Fruit fly (Drosophila melanogaster) whole organism, embryonic: Measurements from ENCODE around the gene CG43759.

Experiments
- Awh ChIP-seq: fragments of 200-800 bp; sonication (Bioruptor generic); IDR thresholded peaks from 2 replicates; pipeline ENCODE4, ENCODE4 v1.3.6; 2022; ENCODE audit warnings: missing biosample characterization, missing genetic modification characterization
- C15 ChIP-seq: fragments of 200-800 bp; sonication (Bioruptor generic); IDR thresholded peaks from 3 replicates; pipeline ENCODE4 v1.3.6; 2022; ENCODE audit warnings: missing biosample characterization, missing genetic modification characterization
- CG10267 ChIP-seq: fragments of 200-800 bp; sonication (Bioruptor generic); optimal IDR thresholded peaks from 2 replicates; lab custom pipeline; 2018; ENCODE audit warnings: missing biosample characterization, mild to moderate bottlenecking, missing genetic modification characterization, moderate library complexity
- CG10959 ChIP-seq: fragments of 200-800 bp; sonication (Bioruptor generic); IDR thresholded peaks from 2 replicates; pipeline ENCODE4 v1.3.6; 2022; ENCODE audit warnings: missing biosample characterization, missing genetic modification characterization
- CG10979 ChIP-seq: fragments of 200-800 bp; sonication (Bioruptor generic); optimal IDR thresholded peaks from 2 replicates; lab custom pipeline; 2018; ENCODE audit warnings: missing biosample characterization, mild to moderate bottlenecking, missing genetic modification characterization, moderate library complexity
- CG11695 ChIP-seq: fragments of 200-800 bp; sonication (Bioruptor generic); IDR thresholded peaks from 3 replicates; pipeline ENCODE4 v1.3.6; 2022; ENCODE audit warnings: missing biosample characterization, missing genetic modification characterization
- CG13123 ChIP-seq: fragments of 200-800 bp; sonication (Bioruptor generic); optimal IDR thresholded peaks from 2 replicates; lab custom pipeline; 2016; ENCODE audit warnings: missing biosample characterization, missing genetic modification characterization
- CG13296 ChIP-seq: fragments of 200-800 bp; sonication (Bioruptor generic); optimal IDR thresholded peaks from 3 replicates; lab custom pipeline; 2018; ENCODE audit warnings: missing biosample characterization, mild to moderate bottlenecking, missing genetic modification characterization
- CG14965 ChIP-seq: fragments of 200-800 bp; sonication (Bioruptor generic); optimal IDR thresholded peaks from 2 replicates; lab custom pipeline; 2016; ENCODE audit warnings: missing biosample characterization, missing genetic modification characterization, borderline replicate concordance
- CG15696 ChIP-seq: fragments of 200-800 bp; sonication (Bioruptor generic); optimal IDR thresholded peaks from 2 replicates; lab custom pipeline; 2019; ENCODE audit warnings: missing biosample characterization, mild to moderate bottlenecking, missing genetic modification characterization, moderate library complexity
- CG1647 ChIP-seq: fragments of 200-800 bp; sonication (Bioruptor generic); optimal IDR thresholded peaks from 3 replicates; lab custom pipeline; 2016; ENCODE audit warnings: missing biosample characterization, missing genetic modification characterization
- CG17186 ChIP-seq: fragments of 200-800 bp; sonication (Bioruptor generic); optimal IDR thresholded peaks from 3 replicates; lab custom pipeline; 2017; ENCODE audit warnings: missing biosample characterization, missing genetic modification reagents, missing genetic modification characterization
- CG17328 ChIP-seq: fragments of 200-800 bp; sonication (Bioruptor generic); IDR thresholded peaks from 2 replicates; pipeline ENCODE4 v1.3.6; 2022; ENCODE audit warnings: missing biosample characterization, missing genetic modification characterization
- CG17385 ChIP-seq: fragments of 200-800 bp; sonication (Bioruptor generic); optimal IDR thresholded peaks from 3 replicates; lab custom pipeline; 2018; ENCODE audit warnings: missing biosample characterization, mild to moderate bottlenecking, missing genetic modification characterization
- CG18011 ChIP-seq: fragments of 200-800 bp; sonication (Bioruptor generic); optimal IDR thresholded peaks from 2 replicates; lab custom pipeline; 2017; ENCODE audit warnings: missing biosample characterization, missing genetic modification characterization, mild to moderate bottlenecking, moderate library complexity, missing genotype
- CG2116 ChIP-seq: fragments of 200-800 bp; sonication (Bioruptor generic); optimal IDR thresholded peaks from 3 replicates; lab custom pipeline; 2018; ENCODE audit warnings: missing biosample characterization, mild to moderate bottlenecking, missing genetic modification characterization
- CG2129 ChIP-seq: fragments of 200-800 bp; sonication (Bioruptor generic); IDR thresholded peaks from 2 replicates; pipeline ENCODE4 v1.3.6; 2022; ENCODE audit warnings: missing biosample characterization, missing genetic modification characterization; ENCODE audit not compliant: partially characterized antibody
- CG4404 ChIP-seq: fragments of 200-800 bp; sonication (Bioruptor generic); IDR thresholded peaks from 2 replicates; pipeline ENCODE4 v1.3.6; 2022; ENCODE audit warnings: missing biosample characterization, missing genetic modification characterization
- CG6765 ChIP-seq: fragments of 200-800 bp; sonication (Bioruptor generic); optimal IDR thresholded peaks from 3 replicates; lab custom pipeline; 2017; ENCODE audit warnings: missing biosample characterization, mild to moderate bottlenecking, missing genetic modification characterization
- CG8359 ChIP-seq: fragments of 200-800 bp; sonication (Bioruptor generic); optimal IDR thresholded peaks from 2 replicates; lab custom pipeline; 2017; ENCODE audit warnings: missing biosample characterization, mild to moderate bottlenecking, missing genetic modification characterization, borderline replicate concordance
- CG9609 ChIP-seq: fragments of 200-800 bp; sonication (Bioruptor generic); optimal IDR thresholded peaks from 3 replicates; lab custom pipeline; 2016; ENCODE audit warnings: missing biosample characterization, missing genetic modification characterization
- CG9876 ChIP-seq: fragments of 200-800 bp; sonication (Bioruptor generic); optimal IDR thresholded peaks from 2 replicates; lab custom pipeline; 2016; ENCODE audit warnings: missing biosample characterization, missing genetic modification characterization
- CkIIα-i1 ChIP-seq: fragments of 200-800 bp; sonication (Bioruptor generic); IDR thresholded peaks from 2 replicates; pipeline ENCODE4 v1.3.6; 2022; ENCODE audit warnings: missing biosample characterization, missing genetic modification characterization
- CrebB ChIP-seq: fragments of 200-800 bp; sonication (Bioruptor generic); optimal IDR thresholded peaks from 3 replicates; lab custom pipeline; 2018; ENCODE audit warnings: missing biosample characterization, mild to moderate bottlenecking, missing genetic modification characterization
- Deaf1 ChIP-seq: fragments of 200-800 bp; optimal IDR thresholded peaks from 3 replicates; lab custom pipeline; 2019; ENCODE audit warnings: missing biosample characterization, mild to moderate bottlenecking, missing genetic modification characterization, moderate library complexity
- Dp ChIP-seq: fragments of 200-800 bp; sonication (Bioruptor generic); optimal IDR thresholded peaks from 2 replicates; lab custom pipeline; 2018; ENCODE audit warnings: missing biosample characterization, mild to moderate bottlenecking, missing genetic modification characterization, moderate library complexity
- E2f2 ChIP-seq: fragments of 200-800 bp; sonication (Bioruptor generic); IDR thresholded peaks from 2 replicates; pipeline ENCODE4 v1.3.6; 2022; ENCODE audit warnings: missing biosample characterization, missing genetic modification characterization
- Med ChIP-seq: fragments of 200-800 bp; sonication (Bioruptor generic); peaks from one replicate; lab custom pipeline; 2016; ENCODE audit warnings: missing biosample characterization, missing genetic modification characterization, mild to moderate bottlenecking, inconsistent platforms, moderate library complexity
- Nf-YB ChIP-seq: fragments of 200-800 bp; sonication (Bioruptor generic); optimal IDR thresholded peaks from 3 replicates; lab custom pipeline; 2019; ENCODE audit warnings: missing biosample characterization, mild to moderate bottlenecking, missing genetic modification characterization, moderate library complexity
- Oaz ChIP-seq: fragments of 200-800 bp; sonication (Bioruptor generic); IDR thresholded peaks from 2 replicates; pipeline ENCODE4 v1.3.6; 2022; ENCODE audit warnings: missing biosample characterization, missing genetic modification characterization
- YL-1 ChIP-seq: fragments of 200-800 bp; sonication (Bioruptor generic); optimal IDR thresholded peaks from 3 replicates; lab custom pipeline; 2017; ENCODE audit warnings: missing biosample characterization, mild to moderate bottlenecking, missing genetic modification characterization
- amos ChIP-seq: fragments of 200-800 bp; sonication (Bioruptor generic); IDR thresholded peaks from 2 replicates; pipeline ENCODE4 v1.3.6; 2022; ENCODE audit warnings: missing biosample characterization, missing genetic modification characterization; ENCODE audit not compliant: partially characterized antibody
- az2 ChIP-seq: fragments of 200-800 bp; sonication (Bioruptor generic); optimal IDR thresholded peaks from 3 replicates; lab custom pipeline; 2016; ENCODE audit warnings: missing biosample characterization, missing genetic modification characterization
- br ChIP-seq: fragments of >200 bp; optimal IDR thresholded peaks from 2 replicates; lab custom pipeline; 2017
- cad ChIP-seq: fragments of >200 bp; optimal IDR thresholded peaks from 2 replicates; lab custom pipeline; 2017; ENCODE audit warnings: missing biosample characterization, missing genetic modification characterization
- chif ChIP-seq, 2 experiments: fragments of 200-800 bp; sonication (Bioruptor generic); optimal IDR thresholded peaks; 3 replicates each; lab custom pipeline; 2016; ENCODE audit warnings: missing biosample characterization in 2 of 2, missing genetic modification characterization in 2 of 2
- ci ChIP-seq: fragments of 200-800 bp; sonication (Bioruptor generic); IDR thresholded peaks from 3 replicates; pipeline ENCODE4 v1.3.6; 2022; ENCODE audit warnings: missing biosample characterization, missing genetic modification characterization
- dm ChIP-seq: fragments of 200-800 bp; sonication (Bioruptor generic); optimal IDR thresholded peaks from 3 replicates; lab custom pipeline; 2016; ENCODE audit warnings: missing biosample characterization, missing genetic modification characterization
- dmrt99B ChIP-seq: fragments of 200-800 bp; sonication (Bioruptor generic); optimal IDR thresholded peaks from 2 replicates; lab custom pipeline; 2018; ENCODE audit warnings: missing biosample characterization, mild to moderate bottlenecking, missing genetic modification characterization, moderate library complexity
- ewg ChIP-seq: fragments of 200-800 bp; sonication (Bioruptor generic); optimal IDR thresholded peaks from 3 replicates; lab custom pipeline; 2017; ENCODE audit warnings: mild to moderate bottlenecking, missing biosample characterization, missing genetic modification reagents, missing genetic modification characterization
- gem ChIP-seq: fragments of 200-800 bp; sonication (Bioruptor generic); optimal IDR thresholded peaks from 2 replicates; lab custom pipeline; 2019; ENCODE audit warnings: missing biosample characterization, mild to moderate bottlenecking, missing genetic modification characterization, moderate library complexity
- nau ChIP-seq: fragments of 200-800 bp; sonication (Bioruptor generic); optimal IDR thresholded peaks from 3 replicates; lab custom pipeline; 2017; ENCODE audit warnings: missing biosample characterization, mild to moderate bottlenecking, missing genetic modification characterization, missing genetic modification reagents
- otp ChIP-seq: fragments of 200-800 bp; sonication (Bioruptor generic); IDR thresholded peaks from 3 replicates; pipeline ENCODE4, ENCODE4 v1.3.6; 2022; ENCODE audit warnings: missing biosample characterization, missing genetic modification characterization
- pita ChIP-seq: fragments of 200-800 bp; sonication (Bioruptor generic); optimal IDR thresholded peaks from 2 replicates; lab custom pipeline; 2017; ENCODE audit warnings: missing biosample characterization, mild to moderate bottlenecking, missing genetic modification characterization
- sr ChIP-seq: fragments of 200-800 bp; sonication (Bioruptor generic); IDR thresholded peaks from 3 replicates; pipeline ENCODE4 v1.3.6; 2022; ENCODE audit warnings: missing biosample characterization, missing genetic modification characterization
- trh ChIP-seq: fragments of 200-800 bp; sonication (Bioruptor generic); optimal IDR thresholded peaks from 2 replicates; lab custom pipeline; 2016; ENCODE audit warnings: missing biosample characterization, missing genetic modification characterization
- twi ChIP-seq: fragments of 200-800 bp; optimal IDR thresholded peaks from 2 replicates; lab custom pipeline; 2019; ENCODE audit warnings: missing biosample characterization, mild to moderate bottlenecking, missing genetic modification characterization, moderate library complexity
- vnd ChIP-seq: fragments of 200-800 bp; sonication (Bioruptor generic); IDR thresholded peaks from 3 replicates; pipeline ENCODE4 v1.3.6; 2022; ENCODE audit warnings: missing biosample characterization, missing genetic modification characterization; ENCODE audit not compliant: partially characterized antibody
- wor ChIP-seq: fragments of 200-800 bp; sonication (Bioruptor generic); IDR thresholded peaks from 2 replicates; pipeline ENCODE4 v1.3.6; 2022; ENCODE audit warnings: missing biosample characterization, missing genetic modification characterization

The CG43759 gene

dm6 chrX:19018102-19018814, 88.1 kb downstream of the CG43759 start (continued):
- peak; percentile 78 for TF ChIP-seq Awh (GFP tag; lab: Robert Waterston, UW)
- peak; percentile 64 for TF ChIP-seq E2f2
- TF ChIP-seq twi (tag; lab: Kevin White, UChicago): peak; percentile 63
- no peak for TF ChIP-seq br (lab: Kevin White, UChicago)
- no peak for TF ChIP-seq Dp (GFP tag; lab: Kevin White, UChicago)
- TF ChIP-seq Nf-YB (GFP tag; lab: Kevin White, UChicago): peak; percentile 58
- no peak for TF ChIP-seq CkIIα-i1 (GFP tag; lab: Robert Waterston, UW)
- peak; percentile 54 for TF ChIP-seq Deaf1 (tag; lab: Kevin White, UChicago)
- TF ChIP-seq CG10979: peak; percentile 89
- peak; percentile 74 for TF ChIP-seq ewg (GFP tag; lab: Kevin White, UChicago)
- peak; percentile 74; the same call in 2 of the 3 replicates for TF ChIP-seq otp
- TF ChIP-seq CG14965 (GFP tag; lab: Kevin White, UChicago): no peak
- peak; percentile 74 for TF ChIP-seq CG9609
- TF ChIP-seq CG10267 (tag; lab: Kevin White, UChicago): peak; percentile 75
- peak; percentile 60 for TF ChIP-seq CG10959 (GFP tag; lab: Robert Waterston, UW)
- peak; percentile 59 for TF ChIP-seq dm (GFP tag; lab: Kevin White, UChicago)
- no peak for TF ChIP-seq cad (GFP tag; lab: Kevin White, UChicago)
- peak; percentile 57 for TF ChIP-seq wor (GFP tag; lab: Robert Waterston, UW)
- peak; percentile 51 for TF ChIP-seq trh (GFP tag; lab: Kevin White, UChicago)
- TF ChIP-seq vnd (GFP tag; lab: Robert Waterston, UW): no peak
- TF ChIP-seq dmrt99B (tag; lab: Kevin White, UChicago): peak; percentile 90
- TF ChIP-seq CrebB (tag; lab: Kevin White, UChicago): peak; percentile 77
- peak; percentile 89 for TF ChIP-seq gem
- peak; percentile 97 for TF ChIP-seq Med (GFP tag; lab: Kevin White, UChicago)
- no peak for TF ChIP-seq pita (GFP tag; lab: Kevin White, UChicago)
- TF ChIP-seq CG4404 (GFP tag; lab: Robert Waterston, UW): peak; percentile 71
- TF ChIP-seq ci (GFP tag; lab: Robert Waterston, UW): peak; percentile 94
- peak; percentile 78 to 85 for TF ChIP-seq chif (GFP tag; optimal IDR thresholded peaks at IDR 0.05; lab: Kevin White, UChicago)
- no peak for TF ChIP-seq CG2129
- TF ChIP-seq YL-1 (GFP tag; lab: Kevin White, UChicago): peak; percentile 39
- TF ChIP-seq CG15696 (tag; lab: Kevin White, UChicago): peak; percentile 68
- peak; percentile 65 for TF ChIP-seq Oaz (GFP tag; lab: Robert Waterston, UW)
- peak; percentile 24 for TF ChIP-seq CG17186
- TF ChIP-seq CG11695: peak; percentile 64; the same call in 2 of the 3 replicates
- no peak for TF ChIP-seq amos (GFP tag; lab: Robert Waterston, UW)
- TF ChIP-seq CG1647 (GFP tag; lab: Kevin White, UChicago): peak; percentile 57
- TF ChIP-seq az2 (GFP tag; lab: Kevin White, UChicago): peak; percentile 73
- TF ChIP-seq CG13296 (GFP tag; lab: Kevin White, UChicago): peak; percentile 63
- TF ChIP-seq sr: peak; percentile 52; the same call in 1 of the 3 replicates
- TF ChIP-seq CG18011 (GFP tag; lab: Kevin White, UChicago): peak; percentile 39
- peak; percentile 89 for TF ChIP-seq CG17328
- TF ChIP-seq nau: peak; percentile 77
- peak; percentile 13 for TF ChIP-seq CG2116 (GFP tag; lab: Kevin White, UChicago)
- peak; percentile 25 for TF ChIP-seq CG13123 (GFP tag; lab: Kevin White, UChicago)
- no peak for TF ChIP-seq CG6765 (GFP tag; lab: Kevin White, UChicago)
- peak; percentile 72 for TF ChIP-seq CG8359 (GFP tag; lab: Kevin White, UChicago)
- TF ChIP-seq CG9876: peak; percentile 66
- TF ChIP-seq C15 (GFP tag; lab: Robert Waterston, UW): 0 out of 3 replicates have a peak, but pooled peaks have one; percentile 52
- TF ChIP-seq CG17385: peak; percentile 78
